Fruit fly (Drosophila melanogaster) whole organism, embryonic: ENCODE measurements around the gene CG10947.

Experiments used
- BEAF-32 ChIP-seq: fragments of 200-800 bp; sonication (Bioruptor generic); optimal IDR thresholded peaks from 3 replicates; lab custom pipeline; 2017; ENCODE audit warnings: missing biosample characterization, missing genetic modification characterization, mild to moderate bottlenecking, moderate library complexity, missing genetic modification reagents
- Bgb ChIP-seq: fragments of 200-800 bp; sonication (Bioruptor generic); IDR thresholded peaks from 2 replicates; pipeline ENCODE4 v1.3.6; 2022; ENCODE audit warnings: missing biosample characterization, missing genetic modification characterization; ENCODE audit not compliant: partially characterized antibody
- CG10274 ChIP-seq: fragments of 200-800 bp; sonication (Bioruptor generic); optimal IDR thresholded peaks from 3 replicates; lab custom pipeline; 2017; ENCODE audit warnings: missing biosample characterization, mild to moderate bottlenecking, missing genetic modification characterization
- CG10321 ChIP-seq: fragments of 200-800 bp; sonication (Bioruptor generic); IDR thresholded peaks from 2 replicates; pipeline ENCODE4 v1.3.6; 2022; ENCODE audit warnings: missing biosample characterization, missing genetic modification characterization
- CG12104 ChIP-seq: fragments of 200-800 bp; sonication (Bioruptor generic); optimal IDR thresholded peaks from 3 replicates; lab custom pipeline; 2016; ENCODE audit warnings: missing biosample characterization, missing genetic modification characterization
- CG12744 ChIP-seq: fragments of 200-800 bp; sonication (Bioruptor generic); optimal IDR thresholded peaks from 2 replicates; lab custom pipeline; 2016; ENCODE audit warnings: missing biosample characterization, missing genetic modification characterization
- CG13424 ChIP-seq: fragments of 200-800 bp; sonication (Bioruptor generic); optimal IDR thresholded peaks from 2 replicates; lab custom pipeline; 2019; ENCODE audit warnings: missing biosample characterization, mild to moderate bottlenecking, missing genetic modification characterization, moderate library complexity
- CG14710 ChIP-seq: fragments of 200-800 bp; sonication (Bioruptor generic); optimal IDR thresholded peaks from 3 replicates; lab custom pipeline; 2019; ENCODE audit warnings: missing biosample characterization, mild to moderate bottlenecking, missing genetic modification characterization, moderate library complexity
- CG14860 ChIP-seq: fragments of 200-800 bp; sonication (Bioruptor generic); IDR thresholded peaks from 3 replicates; pipeline ENCODE4 v1.3.6; 2022; ENCODE audit warnings: missing biosample characterization, missing genetic modification characterization; ENCODE audit not compliant: partially characterized antibody
- CG15011 ChIP-seq: fragments of 200-800 bp; sonication (Bioruptor generic); optimal IDR thresholded peaks from 3 replicates; lab custom pipeline; 2018; ENCODE audit warnings: missing biosample characterization, mild to moderate bottlenecking, missing genetic modification characterization
- CG15073 ChIP-seq: fragments of 200-800 bp; sonication (Bioruptor generic); optimal IDR thresholded peaks from 2 replicates; lab custom pipeline; 2016; ENCODE audit warnings: missing biosample characterization, missing genetic modification characterization
- CG15269 ChIP-seq: fragments of 200-800 bp; sonication (Bioruptor generic); optimal IDR thresholded peaks from 2 replicates; lab custom pipeline; 2018; ENCODE audit warnings: missing biosample characterization, mild to moderate bottlenecking, missing genetic modification characterization, moderate library complexity
- CG18619 ChIP-seq: fragments of 200-800 bp; sonication (Bioruptor generic); optimal IDR thresholded peaks from 3 replicates; lab custom pipeline; 2017; ENCODE audit warnings: missing biosample characterization, mild to moderate bottlenecking, missing genetic modification characterization
- CG2678 ChIP-seq: fragments of 200-800 bp; sonication (Bioruptor generic); optimal IDR thresholded peaks from 3 replicates; lab custom pipeline; 2019; ENCODE audit warnings: missing biosample characterization, mild to moderate bottlenecking, missing genetic modification characterization, moderate library complexity
- CG31224 ChIP-seq: fragments of 200-800 bp; sonication (Bioruptor generic); IDR thresholded peaks from 2 replicates; pipeline ENCODE4 v1.3.6; 2022; ENCODE audit warnings: missing biosample characterization, missing genetic modification characterization
- CG4404 ChIP-seq: fragments of 200-800 bp; sonication (Bioruptor generic); IDR thresholded peaks from 2 replicates; pipeline ENCODE4 v1.3.6; 2022; ENCODE audit warnings: missing biosample characterization, missing genetic modification characterization
- CG4820 ChIP-seq: fragments of 200-800 bp; sonication (Bioruptor generic); optimal IDR thresholded peaks from 3 replicates; lab custom pipeline; 2016; ENCODE audit warnings: missing biosample characterization, missing genetic modification characterization
- CG6791 ChIP-seq: fragments of 200-800 bp; sonication (Bioruptor generic); IDR thresholded peaks from 3 replicates; pipeline ENCODE4 v1.3.6; 2022; ENCODE audit warnings: missing biosample characterization, missing genetic modification characterization; ENCODE audit not compliant: partially characterized antibody
- D19B ChIP-seq: fragments of 200-800 bp; sonication (Bioruptor generic); optimal IDR thresholded peaks from 2 replicates; lab custom pipeline; 2017; ENCODE audit warnings: missing biosample characterization, mild to moderate bottlenecking, missing genetic modification characterization
- Dek ChIP-seq: fragments of 200-800 bp; sonication (Bioruptor generic); optimal IDR thresholded peaks from 3 replicates; lab custom pipeline; 2019; ENCODE audit warnings: missing biosample characterization, mild to moderate bottlenecking, missing genetic modification characterization, moderate library complexity
- MESR4 ChIP-seq: fragments of 200-800 bp; sonication (Bioruptor generic); optimal IDR thresholded peaks from 2 replicates; lab custom pipeline; 2018; ENCODE audit warnings: missing biosample characterization, mild to moderate bottlenecking, missing genetic modification characterization, moderate library complexity
- Nf-YA ChIP-seq: fragments of 200-800 bp; sonication (Bioruptor generic); IDR thresholded peaks from 2 replicates; pipeline ENCODE4 v1.3.6; 2022; ENCODE audit warnings: missing biosample characterization, missing genetic modification characterization
- Nf-YC ChIP-seq: fragments of 200-800 bp; optimal IDR thresholded peaks from 3 replicates; lab custom pipeline; 2019; ENCODE audit warnings: missing biosample characterization, mild to moderate bottlenecking, missing genetic modification characterization, moderate library complexity
- TFAM ChIP-seq: fragments of 200-800 bp; sonication (Bioruptor generic); optimal IDR thresholded peaks from 2 replicates; lab custom pipeline; 2017; ENCODE audit warnings: missing biosample characterization, missing genetic modification characterization, inconsistent platforms
- bigmax ChIP-seq: fragments of 200-800 bp; sonication (Bioruptor generic); optimal IDR thresholded peaks from 2 replicates; lab custom pipeline; 2018; ENCODE audit warnings: missing biosample characterization, mild to moderate bottlenecking, missing genetic modification characterization
- danr ChIP-seq: fragments of 200-800 bp; sonication (Bioruptor generic); IDR thresholded peaks from 2 replicates; pipeline ENCODE4 v1.3.6; 2022; ENCODE audit warnings: missing biosample characterization, missing genetic modification characterization
- dimm ChIP-seq: fragments of 200-800 bp; sonication (Bioruptor generic); IDR thresholded peaks from 2 replicates; pipeline ENCODE4 v1.3.6; 2022; ENCODE audit warnings: missing biosample characterization, missing genetic modification characterization
- dm ChIP-seq: fragments of 200-800 bp; sonication (Bioruptor generic); optimal IDR thresholded peaks from 3 replicates; lab custom pipeline; 2016; ENCODE audit warnings: missing biosample characterization, missing genetic modification characterization
- en ChIP-seq: fragments of 200-800 bp; sonication (Bioruptor generic); optimal IDR thresholded peaks from 2 replicates; lab custom pipeline; 2016; ENCODE audit warnings: missing biosample characterization, missing genetic modification characterization
- ftz-f1 ChIP-seq: fragments of 200-800 bp; sonication (Bioruptor generic); optimal IDR thresholded peaks from 2 replicates; lab custom pipeline; 2016; ENCODE audit warnings: missing biosample characterization, missing genetic modification characterization
- gcm ChIP-seq: fragments of 200-800 bp; sonication (Bioruptor generic); optimal IDR thresholded peaks from 2 replicates; lab custom pipeline; 2019; ENCODE audit warnings: missing biosample characterization, mild to moderate bottlenecking, missing genetic modification characterization, moderate library complexity
- hth ChIP-seq: fragments of >200 bp; optimal IDR thresholded peaks from 2 replicates; lab custom pipeline; 2017; ENCODE audit warnings: inconsistent platforms
- kay ChIP-seq: fragments of 200-800 bp; sonication (Bioruptor generic); optimal IDR thresholded peaks from 2 replicates; lab custom pipeline; 2016; ENCODE audit warnings: missing biosample characterization, missing genetic modification characterization
- klu ChIP-seq: fragments of 200-800 bp; sonication (Bioruptor generic); IDR thresholded peaks from 2 replicates; pipeline ENCODE4 v1.3.6; 2022; ENCODE audit warnings: missing biosample characterization, missing genetic modification characterization
- lmd ChIP-seq: fragments of 200-800 bp; sonication (Bioruptor generic); IDR thresholded peaks from 2 replicates; pipeline ENCODE4 v1.3.6; 2022; ENCODE audit warnings: missing biosample characterization, missing genetic modification characterization
- lola ChIP-seq, 3 experiments: fragments of >200 bp in 2 of 3; fragments of 200-800 bp in 1 of 3; sonication (Bioruptor generic) in 1 of 3; optimal IDR thresholded peaks; 2 replicates each; lab custom pipeline; 2017 to 2019; ENCODE audit warnings: missing biosample characterization in 3 of 3, missing genetic modification characterization in 3 of 3, mild to moderate bottlenecking in 1 of 3, moderate library complexity in 1 of 3
- lov ChIP-seq, 2 experiments: fragments of 200-800 bp in 1 of 2; fragments of >200 bp in 1 of 2; sonication (Bioruptor generic) in 1 of 2; IDR thresholded peaks in 1 of 2; optimal IDR thresholded peaks in 1 of 2; 2 replicates in 1 of 2; 3 replicates in 1 of 2; pipeline versions ENCODE4 v1.3.6 to Lab custom; 2017 to 2022; ENCODE audit warnings: missing biosample characterization in 1 of 2, missing genetic modification characterization in 1 of 2
- nau ChIP-seq: fragments of 200-800 bp; sonication (Bioruptor generic); optimal IDR thresholded peaks from 3 replicates; lab custom pipeline; 2017; ENCODE audit warnings: missing biosample characterization, mild to moderate bottlenecking, missing genetic modification characterization, missing genetic modification reagents
- pan ChIP-seq, 4 experiments: fragments of >200 bp in 3 of 4; fragments of 200-800 bp in 1 of 4; sonication (Bioruptor generic) in 1 of 4; optimal IDR thresholded peaks in 3 of 4; IDR thresholded peaks in 1 of 4; 2 replicates each; pipeline versions ENCODE4 v1.3.6 to Lab custom; 2017 to 2022; ENCODE audit warnings: missing biosample characterization in 2 of 4, missing genetic modification characterization in 2 of 4, mixed read lengths in 1 of 4
- pb ChIP-seq: fragments of 200-800 bp; sonication (Bioruptor generic); optimal IDR thresholded peaks from 3 replicates; lab custom pipeline; 2016; ENCODE audit warnings: missing biosample characterization, missing genetic modification characterization
- pros ChIP-seq: fragments of 200-800 bp; sonication (Bioruptor generic); optimal IDR thresholded peaks from 3 replicates; lab custom pipeline; 2019; ENCODE audit warnings: missing biosample characterization, mild to moderate bottlenecking, missing genetic modification characterization, moderate library complexity
- sr ChIP-seq: fragments of 200-800 bp; sonication (Bioruptor generic); IDR thresholded peaks from 3 replicates; pipeline ENCODE4 v1.3.6; 2022; ENCODE audit warnings: missing biosample characterization, missing genetic modification characterization
- tna ChIP-seq: fragments of 200-800 bp; sonication (Bioruptor generic); IDR thresholded peaks from 2 replicates; pipeline ENCODE4 v1.3.6; 2022; ENCODE audit warnings: missing biosample characterization, missing genetic modification characterization; ENCODE audit not compliant: partially characterized antibody
- toy ChIP-seq: fragments of 200-800 bp; sonication (Bioruptor generic); IDR thresholded peaks from 2 replicates; pipeline ENCODE4 v1.3.6; 2022; ENCODE audit warnings: missing biosample characterization, missing genetic modification characterization
- tup ChIP-seq: fragments of 200-800 bp; sonication (Bioruptor generic); optimal IDR thresholded peaks from 2 replicates; lab custom pipeline; 2016; ENCODE audit warnings: missing biosample characterization, mild to moderate bottlenecking, missing genetic modification characterization, moderate library complexity
- z ChIP-seq: fragments of 200-800 bp; sonication (Bioruptor generic); IDR thresholded peaks from 3 replicates; pipeline ENCODE4 v1.3.6; 2022; ENCODE audit warnings: missing biosample characterization, missing genetic modification characterization
- zfh2 ChIP-seq: fragments of 200-800 bp; sonication (Bioruptor generic); optimal IDR thresholded peaks from 2 replicates; lab custom pipeline; 2016; ENCODE audit warnings: missing biosample characterization, missing genetic modification characterization

Gene CG10947

dm6 chr2L:20416754-20417563 lies 2.4 kb upstream of the CG10947 start, which contains the start of the genes CG10949 and Arpc2 (continued):
- TF ChIP-seq CG14860 (GFP tag; lab: Robert Waterston, UW) (peak; percentile 61), CG4820 (GFP tag; lab: Kevin White, UChicago) (no peak), CG12744 (no peak), gcm (GFP tag; lab: Kevin White, UChicago) (peak; percentile 10), CG4404 (GFP tag; lab: Robert Waterston, UW) (peak; percentile 23; the same call in 1 of the 2 replicates), CG15011 (no peak), CG31224 (GFP tag; lab: Robert Waterston, UW) (peak; percentile 77), pan (optimal IDR thresholded peaks at IDR 0.05; lab: Kevin White, UChicago) (no peak), pan (GFP tag; optimal IDR thresholded peaks at IDR 0.05 in 1 of 2, IDR thresholded peaks at IDR 0.05 in 1 of 2) (peak in 1 of 2 experiments; percentile 35), danr (no peak), MESR4 (GFP tag; lab: Kevin White, UChicago) (peak; percentile 91), dimm (GFP tag; lab: Robert Waterston, UW) (no peak), CG18619 (peak; percentile 38), tup (GFP tag; lab: Kevin White, UChicago) (no peak), Dek (peak; percentile 69), CG15269 (tag; lab: Kevin White, UChicago) (peak; percentile 75), lola (GFP tag; optimal IDR thresholded peaks at IDR 0.05; lab: Kevin White, UChicago) (peak in 1 of 3 experiments; percentile 59), pros (GFP tag; lab: Kevin White, UChicago) (peak; percentile 58), CG12104 (GFP tag; lab: Kevin White, UChicago) (no peak), Nf-YC (tag; lab: Kevin White, UChicago) (peak; percentile 69), lov (optimal IDR thresholded peaks at IDR 0.05; lab: Kevin White, UChicago) (no peak), lov (GFP tag; IDR thresholded peaks at IDR 0.05; lab: Robert Waterston, UW) (no peak), toy (no peak), Nf-YA (GFP tag; lab: Robert Waterston, UW) (no peak), dm (GFP tag; lab: Kevin White, UChicago) (peak; percentile 83), lmd (no peak), pb (GFP tag; lab: Kevin White, UChicago) (no peak), nau (GFP tag; lab: Kevin White, UChicago) (no peak), klu (no peak), ftz-f1 (GFP tag; lab: Kevin White, UChicago) (no peak), tna (GFP tag; lab: Robert Waterston, UW) (no peak), kay (GFP tag; lab: Kevin White, UChicago) (no peak), CG15073 (GFP tag; lab: Kevin White, UChicago) (no peak), z (GFP tag; lab: Robert Waterston, UW) (no peak), CG6791 (GFP tag; lab: Robert Waterston, UW) (peak; percentile 60; the same call in 2 of the 3 replicates), CG13424 (tag; lab: Kevin White, UChicago) (peak; percentile 77), CG2678 (peak; percentile 74), Bgb (GFP tag; lab: Robert Waterston, UW) (peak; percentile 38; the same call in 1 of the 2 replicates), TFAM (GFP tag; lab: Kevin White, UChicago) (no peak), BEAF-32 (GFP tag; lab: Kevin White, UChicago) (peak; percentile 78), bigmax (no peak), CG10321 (0 out of 2 replicates have a peak, but pooled peaks have one; percentile 30), sr (GFP tag; lab: Robert Waterston, UW) (no peak), D19B (no peak), hth (no peak), CG10274 (GFP tag; lab: Kevin White, UChicago) (no peak), zfh2 (GFP tag; lab: Kevin White, UChicago) (peak; percentile 11), en (GFP tag; lab: Kevin White, UChicago) (no peak), CG14710 (tag; lab: Kevin White, UChicago) (peak; percentile 86)
